Worm (Caenorhabditis elegans): Measurements from ENCODE around the gene Y37D8A.6.
A peak's percentile ranks its signal among the peaks of the same experiment; 100 is the strongest.

Gene Y37D8A.6

ce11 chrIII:12819909-12820308 is 50.2 kb downstream of the Y37D8A.6 start, which contains the start of the genes Y37D8A.2 and Y37D8A.25:
Y37D8A.2 (plus strand) TSS chrIII:12820193.
Y37D8A.25 (minus strand) TSS chrIII:12820253.
- TF ChIP-seq egl-18 (GFP tag; IDR thresholded peaks at IDR 0.05): no peak
- TF ChIP-seq Y67H2A.10 (GFP tag; conservative IDR thresholded peaks at IDR 0.05): no peak
- no peak for TF ChIP-seq ekl-4 (GFP tag; IDR thresholded peaks at IDR 0.05)
- no peak for TF ChIP-seq F57A8.1 (GFP tag; optimal IDR thresholded peaks at IDR 0.05)
- no peak for TF ChIP-seq rec-8 (tag; optimal IDR thresholded peaks at IDR 0.05)
- TF ChIP-seq ztf-26 (tag; optimal IDR thresholded peaks at IDR 0.05): no peak
- no peak for TF ChIP-seq C17E4.6 (GFP tag; IDR thresholded peaks at IDR 0.05)

ce11 chrIII:12819148-12819547 is 50.9 kb downstream of the Y37D8A.6 start:
- TF ChIP-seq ceh-27 (GFP tag; optimal IDR thresholded peaks at IDR 0.05) (no peak), zfh-2 (GFP tag; conservative IDR thresholded peaks at IDR 0.05) (no peak), egrh-3 (GFP tag; IDR thresholded peaks at IDR 0.05) (no peak), egl-18 (GFP tag; IDR thresholded peaks at IDR 0.05) (no peak), xnd-1 (tag; optimal IDR thresholded peaks at IDR 0.05) (no peak), B0019.2 (GFP tag; conservative IDR thresholded peaks at IDR 0.05) (no peak), lin-26 (GFP tag; IDR thresholded peaks at IDR 0.05) (no peak), rcor-1 (GFP tag; IDR thresholded peaks at IDR 0.05) (no peak), tlf-1 (GFP tag; optimal IDR thresholded peaks at IDR 0.05) (no peak), mxl-1 (tag; optimal IDR thresholded peaks at IDR 0.05) (no peak), sea-2 (GFP tag; IDR thresholded peaks at IDR 0.05) (no peak), ceh-58 (GFP tag; IDR thresholded peaks at IDR 0.05) (no peak), Y67H2A.10 (GFP tag; conservative IDR thresholded peaks at IDR 0.05) (no peak), attf-3 (GFP tag; conservative IDR thresholded peaks at IDR 0.05) (peak; percentile 18; the same call in 1 of the 2 replicates), nhr-179 (tag; optimal IDR thresholded peaks at IDR 0.05) (no peak), pbrm-1 (GFP tag; IDR thresholded peaks at IDR 0.05) (no peak), lsl-1 (GFP tag; optimal IDR thresholded peaks at IDR 0.05) (peak; percentile 21), madf-3 (GFP tag; IDR thresholded peaks at IDR 0.05) (peak; percentile 65; the same call in 1 of the 2 replicates), C17E4.6 (GFP tag; IDR thresholded peaks at IDR 0.05) (no peak), ceh-91 (GFP tag; IDR thresholded peaks at IDR 0.05) (peak; percentile 64), gei-17 (GFP tag; optimal IDR thresholded peaks at IDR 0.05) (no peak), atf-7 (tag; optimal IDR thresholded peaks at IDR 0.05) (no peak), mes-4 (tag; optimal IDR thresholded peaks at IDR 0.05) (no peak), nhr-90 (tag; optimal IDR thresholded peaks at IDR 0.05) (no peak), tbp1 (GFP tag; optimal IDR thresholded peaks at IDR 0.05) (no peak), ztf-25 (GFP tag; IDR thresholded peaks at IDR 0.05) (no peak), F52B5.7 (tag; optimal IDR thresholded peaks at IDR 0.05) (no peak), ztf-18 (tag; optimal IDR thresholded peaks at IDR 0.05) (no peak), lin-35 (GFP tag; optimal IDR thresholded peaks at IDR 0.05) (no peak), F23B12.7 (tag; optimal IDR thresholded peaks at IDR 0.05; ENCODE audit: insufficient read depth) (no peak), D2030.7 (GFP tag; IDR thresholded peaks at IDR 0.05) (peak; percentile 21; the same call in 1 of the 2 replicates), madf-8 (GFP tag; conservative IDR thresholded peaks at IDR 0.05) (peak; percentile 46; the same call in 1 of the 2 replicates), lsy-27 (tag; optimal IDR thresholded peaks at IDR 0.05; ENCODE audit: borderline replicate concordance, insufficient read depth) (no peak), nfya-1 (tag; optimal IDR thresholded peaks at IDR 0.05; ENCODE audit: borderline replicate concordance, insufficient read depth) (no peak), die-1 (tag; optimal IDR thresholded peaks at IDR 0.05) (no peak), hrde-1 (tag; optimal IDR thresholded peaks at IDR 0.05; ENCODE audit: borderline replicate concordance) (no peak), ceh-79 (tag; optimal IDR thresholded peaks at IDR 0.05) (no peak), sptf-2 (GFP tag; optimal IDR thresholded peaks at IDR 0.05) (no peak), athp-1 (tag; optimal IDR thresholded peaks at IDR 0.05) (no peak), Y53F4B.3 (GFP tag; IDR thresholded peaks at IDR 0.05) (no peak), hmg-20 (GFP tag; IDR thresholded peaks at IDR 0.05) (no peak), lin-54 (GFP tag; optimal IDR thresholded peaks at IDR 0.05) (peak; percentile 61)

All from whole organism, young adult.